Fruit fly (Drosophila melanogaster): ENCODE results near the gene Gss1.
A peak's percentile ranks its signal among the peaks of the same experiment; 100 is the strongest.

DNA sequence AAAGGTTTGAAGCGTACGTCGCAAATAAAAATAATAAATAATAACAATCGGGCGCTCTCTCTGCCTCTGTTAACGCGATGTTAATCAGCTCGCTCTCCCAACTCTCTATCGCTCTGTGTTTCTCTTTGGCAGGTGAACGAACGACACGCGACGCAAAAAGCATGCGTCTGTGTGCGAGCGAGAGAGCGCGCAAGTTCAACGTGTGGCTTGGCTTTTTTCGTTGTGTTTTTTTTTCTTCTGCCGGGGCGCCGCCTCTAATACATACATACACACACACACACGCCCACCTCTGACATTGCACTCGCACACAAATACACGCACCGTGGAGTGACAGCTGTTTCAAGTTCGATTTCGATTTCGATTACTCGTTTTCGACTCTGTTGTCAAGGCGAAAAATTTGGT, 10.7 kb upstream of the Gss1 start:
- TF ChIP-seq CG1621 (tag; optimal IDR thresholded peaks at IDR 0.05) = peak; percentile 10
- TF ChIP-seq Hr38 (GFP tag; optimal IDR thresholded peaks at IDR 0.05) = no peak
- TF ChIP-seq Blimp-1 (GFP tag; optimal IDR thresholded peaks at IDR 0.05) = no peak
- no peak for TF ChIP-seq Ets21C (GFP tag; optimal IDR thresholded peaks at IDR 0.05)
- TF ChIP-seq CG11902 (GFP tag; optimal IDR thresholded peaks at IDR 0.05) = no peak
- no peak for TF ChIP-seq net (GFP tag; optimal IDR thresholded peaks at IDR 0.05)
- no peak for TF ChIP-seq Gug (GFP tag; IDR thresholded peaks at IDR 0.05)
- no peak for TF ChIP-seq OdsH (GFP tag; optimal IDR thresholded peaks at IDR 0.05)
- TF ChIP-seq CG16779 (tag; optimal IDR thresholded peaks at IDR 0.05) = peak; percentile 25
- TF ChIP-seq Eip93F (GFP tag; optimal IDR thresholded peaks at IDR 0.05) = peak; percentile 29
